Worm (Caenorhabditis elegans): ENCODE measurements around the gene C25A11.2.
A peak's percentile ranks its signal among the peaks of the same experiment; 100 is the strongest.

Gene C25A11.2

ce11 chrX:9150269-9150744 lies 36.4 kb downstream of the C25A11.2 start, which contains the start of gene tmbi-4 (continued):
- TF ChIP-seq elt-2 (tag; optimal IDR thresholded peaks at IDR 0.05) (no peak), ztf-4 (tag; optimal IDR thresholded peaks at IDR 0.05) (no peak), nhr-47 (tag; optimal IDR thresholded peaks at IDR 0.05) (peak; percentile 53), nhr-28 (tag; optimal IDR thresholded peaks at IDR 0.05) (no peak), dsc-1 (tag; optimal IDR thresholded peaks at IDR 0.05) (peak; percentile 20), sup-37 (GFP tag; optimal IDR thresholded peaks at IDR 0.05) (no peak), ceh-8 (GFP tag; optimal IDR thresholded peaks at IDR 0.05) (no peak), skn-1 (tag; optimal IDR thresholded peaks at IDR 0.05) (no peak), zip-4 (GFP tag; optimal IDR thresholded peaks at IDR 0.05) (no peak), alr-1 (tag; optimal IDR thresholded peaks at IDR 0.05; ENCODE audit: borderline replicate concordance) (no peak), pag-3 (tag; optimal IDR thresholded peaks at IDR 0.05; ENCODE audit: borderline replicate concordance, insufficient read depth) (no peak), C04F5.9 (tag; optimal IDR thresholded peaks at IDR 0.05) (no peak), pqm-1 (tag; optimal IDR thresholded peaks at IDR 0.05) (no peak), mef-2 (tag; optimal IDR thresholded peaks at IDR 0.05) (no peak), aly-2 (tag; optimal IDR thresholded peaks at IDR 0.05) (no peak), sox-4 (tag; optimal IDR thresholded peaks at IDR 0.05) (no peak), mab-9 (GFP tag; IDR thresholded peaks at IDR 0.05) (no peak), swsn-7 (tag; optimal IDR thresholded peaks at IDR 0.05) (peak; percentile 51), nhr-84 (tag; optimal IDR thresholded peaks at IDR 0.05) (no peak), fkh-8 (tag; optimal IDR thresholded peaks at IDR 0.05) (no peak), lin-15B (tag; optimal IDR thresholded peaks at IDR 0.05) (peak; percentile 30), C34B4.2 (tag; optimal IDR thresholded peaks at IDR 0.05) (no peak), lin-39 (tag; optimal IDR thresholded peaks at IDR 0.05) (no peak), egl-27 (tag; optimal IDR thresholded peaks at IDR 0.05) (no peak), mdl-1 (tag; optimal IDR thresholded peaks at IDR 0.05) (peak in 1 of 2 experiments; percentile 59), sptf-1 (tag; optimal IDR thresholded peaks at IDR 0.05) (no peak), fkh-10 (GFP tag; optimal IDR thresholded peaks at IDR 0.05) (no peak), lin-35 (GFP tag; optimal IDR thresholded peaks at IDR 0.05) (peak; percentile 44 to 74), nhr-20 (tag; optimal IDR thresholded peaks at IDR 0.05) (peak; percentile 64), ztf-11 (tag; optimal IDR thresholded peaks at IDR 0.05) (no peak), nhr-90 (tag; optimal IDR thresholded peaks at IDR 0.05; ENCODE audit: poor library complexity) (peak; percentile 2), zag-1 (tag; optimal IDR thresholded peaks at IDR 0.05) (no peak), ceh-82 (tag; optimal IDR thresholded peaks at IDR 0.05) (peak in 1 of 3 experiments; percentile 57), jun-1 (tag; optimal IDR thresholded peaks at IDR 0.05) (no peak), tlp-1 (tag; optimal IDR thresholded peaks at IDR 0.05) (no peak), elt-3 (tag; optimal IDR thresholded peaks at IDR 0.05) (peak in 1 of 6 experiments; percentile 52), nhr-85 (tag) (peak; percentile 59), irx-1 (tag; optimal IDR thresholded peaks at IDR 0.05) (no peak), unc-86 (tag; optimal IDR thresholded peaks at IDR 0.05) (peak; percentile 48)

- TF ChIP-seq ceh-90 (tag; optimal IDR thresholded peaks at IDR 0.05), result no peak
- TF ChIP-seq sup-37 (GFP tag; optimal IDR thresholded peaks at IDR 0.05), result no peak
- TF ChIP-seq aha-1 (tag; optimal IDR thresholded peaks at IDR 0.05), result no peak
- no peak for TF ChIP-seq C34B4.2 (tag; optimal IDR thresholded peaks at IDR 0.05)
- no peak for TF ChIP-seq elt-2 (tag; optimal IDR thresholded peaks at IDR 0.05)
- TF ChIP-seq lin-35 (GFP tag; optimal IDR thresholded peaks at IDR 0.05), result no peak
Measured at ce11 chrX:9154216-9154615, 40.4 kb downstream of the C25A11.2 start, which contains the start of gene B0563.7. TSS of gene B0563.7 (minus strand) at chrX:9154316.
